Worm (Caenorhabditis elegans) whole organism, midembryonic: Measurements from ENCODE around the gene W03F8.6.

Experiments
- cog-1 ChIP-seq: sonication (generic microtip); optimal IDR thresholded peaks from 2 replicates; lab custom pipeline; 2016; ENCODE audit warnings: missing genetic modification characterization, missing compliant biosample characterization
- klf-2 ChIP-seq: fragments of 200-800 bp; sonication (Bioruptor generic); conservative IDR thresholded peaks from 2 replicates; pipeline ENCODE4 v1.3.6; 2022; ENCODE audit warnings: missing genetic modification reagents, missing genetic modification characterization, missing compliant biosample characterization

DNA sequence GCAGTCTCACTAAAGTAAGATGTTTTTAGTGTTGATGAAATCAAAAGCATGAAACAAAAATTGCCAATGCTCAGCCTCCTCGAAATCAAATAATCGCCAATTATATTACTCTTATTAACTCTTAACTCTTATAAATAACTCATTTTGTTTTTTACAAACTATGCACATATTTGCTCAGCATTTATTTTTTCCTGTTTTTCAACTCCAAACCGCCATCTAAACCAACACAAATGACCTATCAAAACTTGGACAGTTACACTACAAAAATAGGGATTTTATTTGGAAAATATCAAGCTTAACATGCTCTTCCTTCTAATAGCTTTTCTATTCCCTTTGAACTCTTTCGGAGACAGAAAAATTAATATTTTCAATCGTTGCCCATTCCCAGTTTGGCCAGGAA lies 42.2 kb upstream of the W03F8.6 start, which contains the start of gene thn-6:
- TF ChIP-seq cog-1 (tag; lab: Kevin White, UChicago) (no peak), klf-2 (GFP tag; lab: Robert Waterston, UW) (no peak)
